Fruit fly (Drosophila melanogaster) whole organism, wandering third instar larva: Measurements from ENCODE around the gene CG42526.

Experiments used
- Abd-B ChIP-seq: fragments of >200 bp; optimal IDR thresholded peaks from 2 replicates; lab custom pipeline; 2017; ENCODE audit warnings: missing biosample characterization, missing genetic modification characterization
- CG32264 ChIP-seq: fragments of 200-800 bp; sonication (Bioruptor generic); optimal IDR thresholded peaks from 2 replicates; lab custom pipeline; 2016; ENCODE audit warnings: missing biosample characterization, missing genetic modification characterization
- CG9705 ChIP-seq: fragments of 200-800 bp; sonication (Bioruptor generic); optimal IDR thresholded peaks from 2 replicates; lab custom pipeline; 2018; ENCODE audit warnings: missing biosample characterization, mild to moderate bottlenecking, missing genetic modification characterization
- CrebA ChIP-seq: fragments of 200-800 bp; sonication (Bioruptor generic); optimal IDR thresholded peaks from 2 replicates; lab custom pipeline; 2016; ENCODE audit warnings: missing biosample characterization, mild to moderate bottlenecking, missing genetic modification characterization, borderline replicate concordance
- Dfd ChIP-seq: fragments of >200 bp; optimal IDR thresholded peaks from 2 replicates; lab custom pipeline; 2017; ENCODE audit warnings: missing biosample characterization, missing genetic modification characterization
- Dif ChIP-seq: fragments of 200-275, 200-300 bp; sonication (Bioruptor generic); optimal IDR thresholded peaks from 2 replicates; lab custom pipeline; 2018; ENCODE audit warnings: missing biosample characterization, missing genetic modification characterization; ENCODE audit not compliant: partially characterized antibody
- GATAd ChIP-seq: sonication (Bioruptor generic); optimal IDR thresholded peaks from 2 replicates; lab custom pipeline; 2016; ENCODE audit warnings: missing biosample characterization, missing genetic modification characterization
- HLH106 ChIP-seq: fragments of 200-800 bp; optimal IDR thresholded peaks from 3 replicates; lab custom pipeline; 2019; ENCODE audit warnings: missing biosample characterization, mild to moderate bottlenecking, missing genetic modification characterization, moderate library complexity
- Hnf4 ChIP-seq: fragments of 200-800 bp; sonication (Bioruptor generic); optimal IDR thresholded peaks from 2 replicates; lab custom pipeline; 2016; ENCODE audit warnings: missing biosample characterization, mild to moderate bottlenecking, missing genetic modification characterization
- Hr78 ChIP-seq: fragments of >200 bp; optimal IDR thresholded peaks from 2 replicates; lab custom pipeline; 2017; ENCODE audit warnings: missing biosample characterization, missing genetic modification characterization
- Hr83 ChIP-seq: fragments of 200-300 bp; sonication (Bioruptor generic); optimal IDR thresholded peaks from 2 replicates; lab custom pipeline; 2016; ENCODE audit warnings: missing biosample characterization, mild to moderate bottlenecking, missing genetic modification characterization, moderate library complexity; ENCODE audit not compliant: poor library complexity, severe bottlenecking
- Jra ChIP-seq: sonication (Bioruptor generic); optimal IDR thresholded peaks from 2 replicates; lab custom pipeline; 2016; ENCODE audit warnings: missing biosample characterization, missing genetic modification characterization
- Mio ChIP-seq: sonication (Bioruptor generic); optimal IDR thresholded peaks from 2 replicates; lab custom pipeline; 2016; ENCODE audit warnings: missing biosample characterization, missing genetic modification characterization
- Myc ChIP-seq: fragments of >200 bp; optimal IDR thresholded peaks from 2 replicates; lab custom pipeline; 2017
- N ChIP-seq: fragments of >200 bp; optimal IDR thresholded peaks from 2 replicates; lab custom pipeline; 2018; ENCODE audit warnings: missing biosample characterization, missing external identifiers, missing genetic modification characterization
- OdsH ChIP-seq: fragments of 200-800 bp; sonication (Bioruptor generic); optimal IDR thresholded peaks from 2 replicates; lab custom pipeline; 2016; ENCODE audit warnings: missing biosample characterization, mild to moderate bottlenecking, missing genetic modification characterization
- Rel ChIP-seq, 2 experiments: fragments of 200-800 bp; sonication (Bioruptor generic) in 1 of 2; optimal IDR thresholded peaks; 2 replicates in 1 of 2; 3 replicates in 1 of 2; lab custom pipeline; 2016 to 2019; ENCODE audit warnings: mild to moderate bottlenecking in 2 of 2, missing biosample characterization in 2 of 2, missing genetic modification characterization in 2 of 2, moderate library complexity in 1 of 2
- Sp1 ChIP-seq: fragments of 200-800 bp; sonication (Bioruptor generic); optimal IDR thresholded peaks from 3 replicates; lab custom pipeline; 2019; ENCODE audit warnings: missing biosample characterization, mild to moderate bottlenecking, missing genetic modification characterization, moderate library complexity
- Vsx2 ChIP-seq: fragments of 200-300, 225-300 bp; sonication (Bioruptor generic); optimal IDR thresholded peaks from 2 replicates; lab custom pipeline; 2018; ENCODE audit warnings: missing biosample characterization, missing genetic modification characterization; ENCODE audit not compliant: partially characterized antibody
- br ChIP-seq: fragments of 200-800 bp; sonication (Bioruptor generic); optimal IDR thresholded peaks from 2 replicates; lab custom pipeline; 2016; ENCODE audit warnings: missing biosample characterization, missing genetic modification characterization
- brk ChIP-seq: fragments of 200-800 bp; sonication (Bioruptor generic); optimal IDR thresholded peaks from 2 replicates; lab custom pipeline; 2016; ENCODE audit warnings: missing biosample characterization, mild to moderate bottlenecking, missing genetic modification characterization
- dl ChIP-seq, 2 experiments: fragments of 175-275, 200-275 bp in 1 of 2; fragments of 200-275 bp in 1 of 2; sonication (Bioruptor generic); optimal IDR thresholded peaks; lab custom pipeline; 2018; ENCODE audit warnings: mild to moderate bottlenecking in 2 of 2, missing biosample characterization in 2 of 2, missing genetic modification characterization in 2 of 2, moderate library complexity in 2 of 2; ENCODE audit not compliant: partially characterized antibody in 2 of 2, insufficient read depth in 1 of 2
- dmrt93B ChIP-seq: fragments of 200-800 bp; sonication (Bioruptor generic); optimal IDR thresholded peaks from 2 replicates; lab custom pipeline; 2018; ENCODE audit warnings: missing biosample characterization, mild to moderate bottlenecking, missing genetic modification characterization
- dsf ChIP-seq: sonication (Bioruptor generic); optimal IDR thresholded peaks from 2 replicates; lab custom pipeline; 2016; ENCODE audit warnings: missing biosample characterization, missing genetic modification characterization, borderline replicate concordance
- ey ChIP-seq: fragments of 200-800 bp; sonication (Bioruptor generic); optimal IDR thresholded peaks from 2 replicates; lab custom pipeline; 2016; ENCODE audit warnings: missing biosample characterization, missing genetic modification characterization
- foxo ChIP-seq, 2 experiments: fragments of 200-800 bp; sonication (Bioruptor generic); optimal IDR thresholded peaks; 2 replicates in 1 of 2; 3 replicates in 1 of 2; lab custom pipeline; 2016 to 2017; ENCODE audit warnings: missing biosample characterization in 2 of 2, missing genetic modification characterization in 2 of 2
- fru ChIP-seq: fragments of 200-800 bp; sonication (Bioruptor generic); optimal IDR thresholded peaks from 3 replicates; lab custom pipeline; 2016; ENCODE audit warnings: missing biosample characterization, mild to moderate bottlenecking, missing genetic modification characterization
- h ChIP-seq: fragments of 200-800 bp; sonication (Bioruptor generic); optimal IDR thresholded peaks from 3 replicates; lab custom pipeline; 2016; ENCODE audit warnings: missing biosample characterization, mild to moderate bottlenecking, missing genetic modification characterization
- jim ChIP-seq: fragments of 175-275, 200-325 bp; sonication (Bioruptor generic); optimal IDR thresholded peaks from 2 replicates; lab custom pipeline; 2016; ENCODE audit warnings: missing biosample characterization, mild to moderate bottlenecking, missing genetic modification characterization
- lola ChIP-seq: fragments of >200 bp; optimal IDR thresholded peaks from 2 replicates; lab custom pipeline; 2017; ENCODE audit warnings: missing biosample characterization, missing genetic modification characterization
- pan ChIP-seq: fragments of >200 bp; optimal IDR thresholded peaks from 2 replicates; lab custom pipeline; 2017
- psq ChIP-seq: fragments of 200-800 bp; sonication (Bioruptor generic); optimal IDR thresholded peaks from 3 replicates; lab custom pipeline; 2017; ENCODE audit warnings: missing biosample characterization, mild to moderate bottlenecking, missing genetic modification characterization, moderate library complexity
- rgr ChIP-seq: fragments of 200-800 bp; sonication (Bioruptor generic); optimal IDR thresholded peaks from 3 replicates; lab custom pipeline; 2016; ENCODE audit warnings: missing biosample characterization, mild to moderate bottlenecking, missing genetic modification characterization
- sage ChIP-seq: fragments of 200-800 bp; sonication (Bioruptor generic); optimal IDR thresholded peaks from 2 replicates; lab custom pipeline; 2016; ENCODE audit warnings: missing biosample characterization, mild to moderate bottlenecking, missing genetic modification characterization
- sv ChIP-seq: fragments of 200-800 bp; sonication (Bioruptor generic); optimal IDR thresholded peaks from 3 replicates; lab custom pipeline; 2016; ENCODE audit warnings: missing biosample characterization, missing genetic modification characterization
- tai ChIP-seq: sonication (Bioruptor generic); optimal IDR thresholded peaks from 2 replicates; lab custom pipeline; 2016; ENCODE audit warnings: missing biosample characterization, missing genetic modification characterization
- usp ChIP-seq: fragments of >200 bp; optimal IDR thresholded peaks from 2 replicates; lab custom pipeline; 2017; ENCODE audit warnings: missing biosample characterization, missing genetic modification characterization
- woc ChIP-seq: sonication (Bioruptor generic); optimal IDR thresholded peaks from 2 replicates; lab custom pipeline; 2016; ENCODE audit warnings: missing biosample characterization, mild to moderate bottlenecking, missing genetic modification characterization

CG42526 gene

dm6 chr3L:9442625-9443282 lies 7.6 kb upstream of the CG42526 start, which contains the start of gene Srg3:
TSS of gene Srg3 (plus strand) at chr3L:9443232.
- TF ChIP-seq GATAd (GFP tag; lab: Kevin White, UChicago) (no peak), psq (no peak), dl (GFP tag; optimal IDR thresholded peaks at IDR 0.05; lab: Kevin White, UChicago; ENCODE audit: insufficient read depth in 1 of 2, partially characterized antibody in 2 of 2) (no peak), pan (no peak), Dif (GFP tag; lab: Kevin White, UChicago) (no peak), Jra (GFP tag; lab: Kevin White, UChicago) (no peak), CG32264 (GFP tag; lab: Kevin White, UChicago) (no peak), woc (no peak)

dm6 chr3L:9441907-9442479 lies 6.8 kb upstream of the CG42526 start, which contains the start of the genes Bet3 and Nf-YA:
TSS of gene Bet3 (minus strand) at chr3L:9442267.
TSS of gene Nf-YA (minus strand) at chr3L:9442267.
- TF ChIP-seq h (GFP tag; lab: Kevin White, UChicago) (peak; percentile 9), psq (no peak), CrebA (GFP tag; lab: Kevin White, UChicago) (no peak), pan (no peak), brk (GFP tag; lab: Kevin White, UChicago) (no peak), Myc (lab: Kevin White, UChicago) (no peak), dsf (GFP tag; lab: Kevin White, UChicago) (peak; percentile 3), CG9705 (no peak), OdsH (no peak), usp (GFP tag; lab: Kevin White, UChicago) (no peak), Sp1 (GFP tag; lab: Kevin White, UChicago) (peak; percentile 36), tai (no peak), sage (GFP tag; lab: Kevin White, UChicago) (no peak), Hnf4 (GFP tag; lab: Kevin White, UChicago) (peak; percentile 34), N (GFP tag; lab: Kevin White, UChicago) (no peak), dl (GFP tag; optimal IDR thresholded peaks at IDR 0.05; lab: Kevin White, UChicago; ENCODE audit: insufficient read depth in 1 of 2, partially characterized antibody in 2 of 2) (no peak), Dif (GFP tag; lab: Kevin White, UChicago) (no peak), fru (GFP tag; lab: Kevin White, UChicago) (no peak), rgr (peak; percentile 58), Vsx2 (GFP tag; lab: Kevin White, UChicago) (no peak), foxo (GFP tag; optimal IDR thresholded peaks at IDR 0.05; lab: Kevin White, UChicago) (peak in 1 of 2 experiments; percentile 56), CG32264 (GFP tag; lab: Kevin White, UChicago) (no peak), sv (no peak), lola (GFP tag; lab: Kevin White, UChicago) (no peak), Jra (GFP tag; lab: Kevin White, UChicago) (peak; percentile 64), ey (GFP tag; lab: Kevin White, UChicago) (no peak), Hr78 (GFP tag; lab: Kevin White, UChicago) (no peak), woc (peak; percentile 41), Mio (GFP tag; lab: Kevin White, UChicago) (no peak), Rel (GFP tag; optimal IDR thresholded peaks at IDR 0.05; lab: Kevin White, UChicago) (no peak), Rel (tag; optimal IDR thresholded peaks at IDR 0.05; lab: Kevin White, UChicago) (peak; percentile 52), br (GFP tag; lab: Kevin White, UChicago) (no peak), jim (no peak), Hr83 (peak; percentile 80), Dfd (GFP tag; lab: Kevin White, UChicago) (no peak), HLH106 (tag; lab: Kevin White, UChicago) (peak; percentile 39), Abd-B (GFP tag; lab: Kevin White, UChicago) (no peak), dmrt93B (GFP tag; lab: Kevin White, UChicago) (no peak), GATAd (GFP tag; lab: Kevin White, UChicago) (no peak)
